Fruit fly (Drosophila melanogaster): Measurements from ENCODE around the gene Hs3st-B.
A peak's percentile ranks its signal among the peaks of the same experiment; 100 is the strongest.

Gene Hs3st-B

DNA sequence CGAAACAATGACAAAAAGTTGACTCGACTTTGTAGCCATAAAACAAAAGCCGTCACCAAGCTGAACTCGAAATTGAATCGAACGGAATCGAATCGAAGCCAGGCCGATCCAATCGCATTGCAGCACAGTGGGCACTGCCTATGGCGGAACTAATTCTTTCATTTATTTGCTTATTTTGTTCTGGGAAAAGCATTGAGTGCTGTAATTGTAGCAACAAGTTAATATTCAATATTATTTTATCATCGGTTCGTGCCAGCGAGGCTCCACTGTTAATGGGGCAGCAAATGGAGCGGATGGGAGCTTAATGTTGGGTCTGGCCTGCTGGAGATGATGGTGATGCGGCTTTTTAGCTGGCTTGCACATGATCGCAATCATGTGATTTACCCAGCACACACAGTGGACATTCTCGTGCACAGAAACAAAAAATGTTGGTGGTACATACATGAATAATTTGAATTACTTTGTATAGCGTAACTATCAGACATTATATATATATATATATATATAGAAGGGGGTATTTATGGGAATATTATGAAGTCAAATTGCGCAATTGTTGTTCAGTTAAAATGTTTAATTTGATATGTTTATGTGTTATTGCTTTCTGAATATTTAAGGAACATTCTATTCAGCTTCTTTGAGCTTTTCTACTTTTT is 41.0 kb downstream of the Hs3st-B start:
- TF ChIP-seq CG8159 (tag; optimal IDR thresholded peaks at IDR 0.05) (peak; percentile 92), Pif1A (GFP tag; optimal IDR thresholded peaks at IDR 0.05) (peak; percentile 97), CG15710 (tag; optimal IDR thresholded peaks at IDR 0.05) (peak; percentile 96), rn (GFP tag; IDR thresholded peaks at IDR 0.05) (peak; percentile 93), CG17806 (tag; optimal IDR thresholded peaks at IDR 0.05) (peak; percentile 92), CG12605 (GFP tag; IDR thresholded peaks at IDR 0.05) (peak; percentile 93), EcR (GFP tag; optimal IDR thresholded peaks at IDR 0.05) (peak; percentile 65), CG13204 (GFP tag; optimal IDR thresholded peaks at IDR 0.05) (peak; percentile 94), CG14655 (GFP tag; optimal IDR thresholded peaks at IDR 0.05) (peak; percentile 89), Ets98B (GFP tag; IDR thresholded peaks at IDR 0.05) (peak; percentile 97), fd96Ca (GFP tag; IDR thresholded peaks at IDR 0.05) (peak; percentile 98), CG10348 (GFP tag; IDR thresholded peaks at IDR 0.05) (peak; percentile 89), CG34367 (tag; optimal IDR thresholded peaks at IDR 0.05) (peak; percentile 93), D1 (tag; optimal IDR thresholded peaks at IDR 0.05) (peak; percentile 50), gl (tag; optimal IDR thresholded peaks at IDR 0.05) (peak; percentile 93), CG8301 (tag; optimal IDR thresholded peaks at IDR 0.05) (peak; percentile 92), Snoo (tag; optimal IDR thresholded peaks at IDR 0.05) (peak; percentile 97), CG32121 (GFP tag; IDR thresholded peaks at IDR 0.05) (peak; percentile 96), Pif1B (GFP tag; optimal IDR thresholded peaks at IDR 0.05) (peak; percentile 97), CG4496 (GFP tag; IDR thresholded peaks at IDR 0.05) (peak; percentile 99), CG9948 (tag; optimal IDR thresholded peaks at IDR 0.05) (peak; percentile 89)

DNA sequence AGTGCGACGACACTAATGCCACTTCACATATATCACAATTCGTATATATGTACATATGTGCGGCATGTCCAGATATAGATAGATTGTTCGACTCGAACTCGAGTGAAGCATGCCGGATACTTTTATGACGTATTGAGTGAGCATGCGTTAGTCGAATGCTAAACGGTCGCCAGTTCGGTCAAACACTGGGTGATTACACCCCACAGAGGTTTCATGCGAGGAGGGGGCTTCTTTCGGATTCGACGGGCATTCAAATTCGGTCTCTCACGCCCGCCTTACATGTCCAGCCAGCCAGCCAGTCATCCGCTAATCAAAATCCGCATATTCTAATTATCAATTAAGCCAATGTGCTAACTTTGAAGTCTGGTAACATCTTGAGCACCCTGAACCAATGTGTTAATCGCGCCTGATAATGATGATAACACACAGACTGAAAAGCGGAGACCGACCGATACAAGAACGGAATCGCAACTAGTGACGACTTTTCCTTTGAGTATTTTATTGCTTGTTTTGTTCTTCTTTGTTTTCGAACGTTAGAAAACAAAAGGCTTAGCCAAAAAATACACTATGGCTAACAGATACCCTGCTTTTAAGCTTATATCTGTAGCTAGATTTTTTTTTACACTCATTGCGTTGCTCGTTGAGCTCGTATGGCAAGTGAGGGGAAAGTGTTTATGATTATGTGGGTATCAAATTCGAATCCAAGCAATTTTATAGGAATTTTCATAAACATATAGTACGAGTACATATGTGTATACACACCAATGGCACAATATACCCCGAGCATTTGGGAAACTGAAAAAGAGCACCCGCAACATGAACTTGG is 43.6 kb downstream of the Hs3st-B start:
- TF ChIP-seq D1 (tag; optimal IDR thresholded peaks at IDR 0.05) = no peak
- no peak for TF ChIP-seq CG10348 (GFP tag; IDR thresholded peaks at IDR 0.05)
- TF ChIP-seq Pif1A (GFP tag; optimal IDR thresholded peaks at IDR 0.05) = no peak
- no peak for TF ChIP-seq CG4496 (GFP tag; IDR thresholded peaks at IDR 0.05)
- no peak for TF ChIP-seq rn (GFP tag; IDR thresholded peaks at IDR 0.05)
- no peak for TF ChIP-seq fd96Ca (GFP tag; IDR thresholded peaks at IDR 0.05)
- TF ChIP-seq CG8159 (tag; optimal IDR thresholded peaks at IDR 0.05) = no peak
- no peak for TF ChIP-seq CG34367 (tag; optimal IDR thresholded peaks at IDR 0.05)
- TF ChIP-seq CG15710 (tag; optimal IDR thresholded peaks at IDR 0.05) = no peak
- no peak for TF ChIP-seq CG14655 (GFP tag; optimal IDR thresholded peaks at IDR 0.05)
- TF ChIP-seq Pif1B (GFP tag; optimal IDR thresholded peaks at IDR 0.05) = no peak
- TF ChIP-seq CG17806 (tag; optimal IDR thresholded peaks at IDR 0.05) = no peak
- no peak for TF ChIP-seq gl (tag; optimal IDR thresholded peaks at IDR 0.05)
- no peak for TF ChIP-seq EcR (GFP tag; optimal IDR thresholded peaks at IDR 0.05)
- TF ChIP-seq CG12605 (GFP tag; IDR thresholded peaks at IDR 0.05) = no peak
- no peak for TF ChIP-seq Snoo (tag; optimal IDR thresholded peaks at IDR 0.05)
- TF ChIP-seq Ets98B (GFP tag; IDR thresholded peaks at IDR 0.05) = no peak
- TF ChIP-seq CG32121 (GFP tag; IDR thresholded peaks at IDR 0.05) = no peak
- TF ChIP-seq CG8301 (tag; optimal IDR thresholded peaks at IDR 0.05) = no peak
- TF ChIP-seq CG13204 (GFP tag; optimal IDR thresholded peaks at IDR 0.05) = no peak

DNA sequence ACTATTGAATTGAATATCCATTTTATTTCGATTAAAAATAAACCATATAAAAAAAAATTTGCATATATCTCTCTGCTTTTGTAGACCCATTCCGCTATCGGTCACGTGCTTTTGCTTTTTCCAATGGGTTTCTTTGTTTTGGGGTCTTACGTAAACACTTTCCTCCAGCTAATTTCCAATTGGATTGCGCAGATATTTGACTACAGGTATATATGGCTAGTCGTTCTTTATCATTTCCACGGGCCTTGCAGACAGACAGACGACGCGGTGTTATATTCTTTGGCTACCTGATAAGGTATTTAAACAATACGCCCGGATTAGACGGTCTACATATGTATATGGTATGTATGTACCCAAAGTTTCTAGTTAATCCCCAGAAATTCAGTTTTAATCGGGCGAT is 44.9 kb downstream of the Hs3st-B start:
- TF ChIP-seq CG32121 (GFP tag; IDR thresholded peaks at IDR 0.05) = no peak

DNA sequence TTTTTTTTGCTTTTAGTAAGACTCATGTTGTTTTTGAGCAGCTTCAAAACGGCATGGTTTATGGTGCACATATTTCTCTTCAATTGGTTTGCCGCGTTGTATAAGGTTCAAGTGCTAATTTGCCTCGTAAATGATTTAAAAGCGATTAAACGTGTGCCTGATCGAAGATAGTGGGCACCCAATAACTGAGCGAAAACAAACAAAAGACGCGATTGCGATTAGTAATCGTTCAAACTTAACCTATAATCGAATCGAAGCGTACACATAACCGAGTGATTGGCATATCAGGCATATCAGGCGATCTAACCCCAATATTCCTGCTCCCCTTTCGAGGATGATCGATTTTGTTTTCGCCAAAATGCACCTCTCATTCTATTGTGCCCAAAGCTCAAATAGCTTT is 45.6 kb downstream of the Hs3st-B start:
- TF ChIP-seq CG14655 (GFP tag; optimal IDR thresholded peaks at IDR 0.05) (no peak), gl (tag; optimal IDR thresholded peaks at IDR 0.05) (no peak), CG17806 (tag; optimal IDR thresholded peaks at IDR 0.05) (no peak), D1 (tag; optimal IDR thresholded peaks at IDR 0.05) (no peak), CG4496 (GFP tag; IDR thresholded peaks at IDR 0.05) (no peak), CG15710 (tag; optimal IDR thresholded peaks at IDR 0.05) (no peak), CG34367 (tag; optimal IDR thresholded peaks at IDR 0.05) (no peak), CG10348 (GFP tag; IDR thresholded peaks at IDR 0.05) (no peak), CG13204 (GFP tag; optimal IDR thresholded peaks at IDR 0.05) (no peak), CG12605 (GFP tag; IDR thresholded peaks at IDR 0.05) (no peak), Ets98B (GFP tag; IDR thresholded peaks at IDR 0.05) (no peak), Pif1B (GFP tag; optimal IDR thresholded peaks at IDR 0.05) (no peak), Snoo (tag; optimal IDR thresholded peaks at IDR 0.05) (no peak), fd96Ca (GFP tag; IDR thresholded peaks at IDR 0.05) (no peak), CG9948 (tag; optimal IDR thresholded peaks at IDR 0.05) (no peak), CG8301 (tag; optimal IDR thresholded peaks at IDR 0.05) (no peak), CG8159 (tag; optimal IDR thresholded peaks at IDR 0.05) (no peak), rn (GFP tag; IDR thresholded peaks at IDR 0.05) (no peak), CG32121 (GFP tag; IDR thresholded peaks at IDR 0.05) (no peak)

DNA sequence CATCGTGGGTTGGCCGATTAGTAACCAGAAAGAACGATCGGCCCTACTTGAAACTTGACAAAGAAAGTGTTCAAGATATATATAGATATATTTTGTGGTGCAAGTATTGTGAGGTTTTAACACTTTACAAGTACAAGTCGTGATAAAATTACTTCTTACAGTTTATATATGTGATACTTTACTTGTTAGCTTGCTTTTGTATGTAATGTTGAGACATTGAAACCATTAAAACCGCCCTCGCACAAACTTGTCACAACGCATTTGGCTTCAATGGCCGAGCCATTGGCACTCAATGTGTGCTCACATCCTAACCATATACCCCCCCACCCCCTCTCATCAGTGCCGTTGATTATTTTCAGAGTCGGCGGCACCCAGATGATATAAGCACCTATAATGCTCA is 46.5 kb downstream of the Hs3st-B start:
- TF ChIP-seq fd96Ca (GFP tag; IDR thresholded peaks at IDR 0.05) (no peak), Ets98B (GFP tag; IDR thresholded peaks at IDR 0.05) (no peak), CG32121 (GFP tag; IDR thresholded peaks at IDR 0.05) (no peak), CG34367 (tag; optimal IDR thresholded peaks at IDR 0.05) (no peak), CG4496 (GFP tag; IDR thresholded peaks at IDR 0.05) (no peak), CG9948 (tag; optimal IDR thresholded peaks at IDR 0.05) (no peak), D1 (tag; optimal IDR thresholded peaks at IDR 0.05) (no peak), CG15710 (tag; optimal IDR thresholded peaks at IDR 0.05) (no peak), CG8159 (tag; optimal IDR thresholded peaks at IDR 0.05) (no peak), CG10348 (GFP tag; IDR thresholded peaks at IDR 0.05) (no peak), rn (GFP tag; IDR thresholded peaks at IDR 0.05) (no peak), Pif1B (GFP tag; optimal IDR thresholded peaks at IDR 0.05) (no peak), CG8301 (tag; optimal IDR thresholded peaks at IDR 0.05) (no peak)

Measured in whole organism, pupa.